Worm (Caenorhabditis elegans): ENCODE data around the gene C26G2.2.

The C26G2.2 gene

DNA sequence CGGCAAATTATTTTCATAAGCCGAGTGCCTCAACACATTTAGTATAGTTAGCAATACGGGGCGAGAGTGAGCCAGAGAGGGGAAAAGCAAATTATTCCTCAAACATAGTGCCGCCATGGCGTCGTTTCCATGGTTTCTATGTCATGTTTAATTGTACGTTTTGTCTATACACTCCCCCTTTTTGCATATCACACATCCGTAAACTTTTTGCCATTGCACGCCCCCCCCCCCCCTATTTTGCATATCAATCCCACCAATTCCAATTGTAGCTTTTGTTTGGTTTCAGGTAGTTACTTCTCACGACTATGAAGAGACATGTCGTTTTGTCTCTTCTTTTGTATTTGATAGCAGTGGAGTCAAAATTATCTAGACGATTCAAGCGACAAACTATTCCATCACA is at the start of gene C26G2.2:
Gene C26G2.2 (plus strand): TSS at position 301 of the 400 bp plus-strand sequence.
- TF ChIP-seq ceh-63 (GFP tag; optimal IDR thresholded peaks at IDR 0.05) (no peak), fkh-8 (tag; optimal IDR thresholded peaks at IDR 0.05) (peak; percentile 4)

DNA sequence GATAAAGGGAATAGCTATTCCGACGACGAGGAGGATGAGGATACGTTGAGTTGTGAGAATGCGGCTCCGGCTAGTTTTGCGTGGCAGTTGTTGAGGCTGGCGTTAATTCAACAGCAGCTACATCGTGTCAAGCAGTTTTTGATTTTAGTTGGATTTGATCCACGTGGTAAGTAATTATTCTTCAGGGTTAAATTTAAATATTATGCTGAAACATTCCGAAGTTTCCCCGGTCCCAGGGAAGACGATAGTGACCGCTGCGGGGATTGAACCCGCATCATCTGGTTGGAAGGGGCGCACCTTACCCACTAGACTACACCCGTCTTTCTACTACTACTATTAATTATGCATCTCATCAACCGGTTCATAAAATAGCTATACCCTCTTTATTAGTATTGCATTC is 42.9 kb upstream of the C26G2.2 start:
- no peak for TF ChIP-seq aha-1 (tag; optimal IDR thresholded peaks at IDR 0.05)

DNA sequence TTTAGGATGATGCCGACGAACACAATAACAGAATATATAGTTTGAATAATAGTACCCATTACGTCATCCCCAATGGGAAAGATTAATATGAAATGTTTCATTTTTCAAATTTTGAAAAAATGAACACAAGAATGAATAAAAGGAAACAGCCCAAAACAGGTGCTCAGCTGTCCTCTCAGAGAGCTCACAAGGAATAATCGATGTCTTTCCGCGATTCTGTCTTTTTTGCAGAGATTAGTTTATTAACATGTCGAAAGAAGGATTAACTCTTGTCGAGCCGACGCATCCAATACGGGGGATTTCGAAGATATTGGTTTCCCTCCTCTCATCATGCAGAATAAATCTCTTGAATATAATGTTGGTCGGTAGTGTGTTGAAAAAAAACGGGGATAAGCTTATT is 35.3 kb upstream of the C26G2.2 start, which contains the start of gene F54E4.2:
Gene F54E4.2 (minus strand): TSS at position 101 of the 400 bp plus-strand sequence.
- peak; percentile 55 for TF ChIP-seq dsc-1 (tag; optimal IDR thresholded peaks at IDR 0.05)
- TF ChIP-seq lsy-2 (tag; optimal IDR thresholded peaks at IDR 0.05): no peak

DNA sequence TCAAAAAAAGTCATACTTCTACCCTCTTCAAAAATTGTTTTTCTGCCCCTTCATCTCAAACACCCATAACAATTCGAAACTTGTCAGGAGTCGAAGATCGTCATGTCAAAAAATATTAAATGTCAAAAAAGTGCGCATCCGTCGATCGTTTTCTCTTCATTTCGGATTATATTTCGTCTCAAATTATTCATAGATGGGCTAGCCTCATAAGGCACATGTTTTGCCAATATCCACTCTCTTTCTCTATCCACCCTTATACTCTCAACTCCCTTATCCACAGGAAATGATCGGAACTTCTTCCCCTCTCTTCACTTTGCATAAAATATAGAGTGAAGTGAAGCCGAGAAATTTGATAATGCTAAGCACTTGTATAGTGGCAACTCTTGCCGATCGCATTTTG is 30.4 kb upstream of the C26G2.2 start:
- TF ChIP-seq rnt-1 (tag; optimal IDR thresholded peaks at IDR 0.05) (no peak), ceh-82 (tag; optimal IDR thresholded peaks at IDR 0.05) (no peak), efl-1 (optimal IDR thresholded peaks at IDR 0.05) (no peak), efl-1 (GFP tag; optimal IDR thresholded peaks at IDR 0.05 in 1 of 2) (peak in 1 of 2 experiments; percentile 20), ets-5 (GFP tag; IDR thresholded peaks at IDR 0.05) (no peak), lin-14 (GFP tag; optimal IDR thresholded peaks at IDR 0.05) (peak; percentile 38), nhr-84 (tag; optimal IDR thresholded peaks at IDR 0.05) (no peak), nhr-28 (tag; optimal IDR thresholded peaks at IDR 0.05) (no peak), sup-37 (GFP tag; optimal IDR thresholded peaks at IDR 0.05) (no peak), C34B4.2 (tag; optimal IDR thresholded peaks at IDR 0.05) (no peak), lsy-2 (tag; optimal IDR thresholded peaks at IDR 0.05) (no peak), unc-62 (GFP tag; optimal IDR thresholded peaks at IDR 0.05) (no peak), sox-4 (tag; optimal IDR thresholded peaks at IDR 0.05) (no peak), dsc-1 (tag; optimal IDR thresholded peaks at IDR 0.05) (no peak), C04F5.9 (tag; optimal IDR thresholded peaks at IDR 0.05) (no peak), nhr-90 (tag; optimal IDR thresholded peaks at IDR 0.05; ENCODE audit: poor library complexity) (no peak), nhr-237 (tag; optimal IDR thresholded peaks at IDR 0.05) (no peak), fkh-8 (tag; optimal IDR thresholded peaks at IDR 0.05) (peak; percentile 1), nhr-47 (tag; optimal IDR thresholded peaks at IDR 0.05) (no peak), efl-3 (GFP tag; optimal IDR thresholded peaks at IDR 0.05) (no peak)

DNA sequence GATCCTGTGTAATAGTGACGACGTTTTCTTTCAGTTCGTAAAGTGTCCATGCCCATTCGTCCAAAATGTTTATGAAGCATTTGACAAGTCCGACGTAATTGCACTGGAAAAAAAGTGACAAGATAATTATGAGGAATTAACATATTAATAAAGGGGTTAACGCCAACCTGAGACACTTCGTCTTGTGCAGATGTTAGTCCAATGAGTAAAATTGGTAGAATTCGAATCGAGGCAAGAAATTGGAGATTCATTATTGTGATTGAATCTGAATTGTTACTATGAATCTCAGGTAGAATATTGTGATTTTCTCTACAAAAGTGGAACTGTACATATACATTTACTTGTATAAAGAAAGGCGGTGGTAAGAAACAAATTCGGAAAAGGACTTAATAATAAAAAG is 28.0 kb upstream of the C26G2.2 start, which contains the start of gene F54E4.3:
Gene F54E4.3 (minus strand): TSS at position 265 of the 400 bp plus-strand sequence.
- TF ChIP-seq unc-98 (GFP tag; IDR thresholded peaks at IDR 0.05): no peak
- TF ChIP-seq jun-1 (tag; optimal IDR thresholded peaks at IDR 0.05): no peak
- TF ChIP-seq mdl-1 (tag; optimal IDR thresholded peaks at IDR 0.05): no peak
- TF ChIP-seq xbp-1 (tag; optimal IDR thresholded peaks at IDR 0.05): no peak
- no peak for TF ChIP-seq nhr-19 (GFP tag; conservative IDR thresholded peaks at IDR 0.05)
- no peak for TF ChIP-seq swsn-7 (tag; optimal IDR thresholded peaks at IDR 0.05)
- no peak for TF ChIP-seq fkh-4 (tag; optimal IDR thresholded peaks at IDR 0.05; ENCODE audit: borderline replicate concordance)
- TF ChIP-seq egl-13 (tag; optimal IDR thresholded peaks at IDR 0.05): no peak
- no peak for TF ChIP-seq lin-35 (GFP tag; optimal IDR thresholded peaks at IDR 0.05)
- TF ChIP-seq skn-1 (tag; optimal IDR thresholded peaks at IDR 0.05): no peak
- TF ChIP-seq C04F5.9 (tag; optimal IDR thresholded peaks at IDR 0.05): no peak
- TF ChIP-seq sptf-1 (tag; optimal IDR thresholded peaks at IDR 0.05): no peak

DNA sequence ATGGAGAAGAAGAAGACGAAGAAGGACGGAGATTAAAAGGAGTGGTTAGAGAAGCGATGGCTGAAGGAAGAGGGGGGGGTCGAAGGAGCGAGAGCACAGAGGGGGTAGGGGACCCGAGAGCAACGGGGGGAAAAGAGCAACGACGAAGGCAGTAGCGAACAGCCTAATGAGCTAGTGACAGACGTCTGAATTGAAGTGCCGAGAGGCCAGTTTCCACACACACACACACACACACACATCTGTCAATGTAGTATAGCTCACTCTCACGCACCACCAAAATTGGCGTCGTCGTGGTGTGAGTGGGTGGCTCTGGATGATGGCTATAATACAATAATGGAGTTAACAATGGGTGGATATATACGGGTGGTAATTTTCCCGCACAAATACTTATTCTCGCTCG is 27.4 kb upstream of the C26G2.2 start:
- peak; percentile 20 for TF ChIP-seq snpc-4 (tag; optimal IDR thresholded peaks at IDR 0.05)
- TF ChIP-seq nhr-19 (GFP tag; conservative IDR thresholded peaks at IDR 0.05): peak; percentile 37; the same call in 1 of the 2 replicates
- TF ChIP-seq ceh-82 (tag; optimal IDR thresholded peaks at IDR 0.05): peak in 2 of 3 experiments; percentile 55 to 60
- TF ChIP-seq fkh-10 (GFP tag; optimal IDR thresholded peaks at IDR 0.05): peak; percentile 40
- TF ChIP-seq nhr-84 (tag; optimal IDR thresholded peaks at IDR 0.05): no peak
- no peak for TF ChIP-seq lin-35 (GFP tag; optimal IDR thresholded peaks at IDR 0.05)
- peak; percentile 25 for TF ChIP-seq ceh-8 (GFP tag; optimal IDR thresholded peaks at IDR 0.05)
- TF ChIP-seq efl-1 (optimal IDR thresholded peaks at IDR 0.05): no peak
- no peak for TF ChIP-seq efl-1 (GFP tag; optimal IDR thresholded peaks at IDR 0.05 in 1 of 2)
- TF ChIP-seq nhr-71 (tag; optimal IDR thresholded peaks at IDR 0.05): peak; percentile 18
- peak; percentile 37; the same call in 1 of the 2 replicates for TF ChIP-seq isw-1 (GFP tag; IDR thresholded peaks at IDR 0.05)
- TF ChIP-seq fkh-8 (tag; optimal IDR thresholded peaks at IDR 0.05): peak; percentile 70
- peak in 1 of 2 experiments; percentile 34 for TF ChIP-seq lsy-2 (tag; optimal IDR thresholded peaks at IDR 0.05)
- TF ChIP-seq lin-14 (GFP tag; optimal IDR thresholded peaks at IDR 0.05): peak; percentile 86
- no peak for TF ChIP-seq tlp-1 (tag; optimal IDR thresholded peaks at IDR 0.05)
